Worm (Caenorhabditis elegans) whole organism, late embryonic: ENCODE measurements around the gene R05G9.3.

Source experiments
- ama-1 ChIP-seq: fragments of 150-350 bp; optimal IDR thresholded peaks from 2 replicates; lab custom pipeline; 2014
- ceh-14 ChIP-seq: sonication (generic microtip); optimal IDR thresholded peaks from 2 replicates; lab custom pipeline; 2016; ENCODE audit warnings: missing genotype, missing genetic modification characterization, missing compliant biosample characterization
- ceh-34 ChIP-seq: sonication (generic microtip); optimal IDR thresholded peaks from 2 replicates; lab custom pipeline; 2016; ENCODE audit warnings: mild to moderate bottlenecking, missing genetic modification characterization, missing compliant biosample characterization
- sox-4 ChIP-seq: sonication (generic microtip); optimal IDR thresholded peaks from 2 replicates; lab custom pipeline; 2017; ENCODE audit warnings: mild to moderate bottlenecking, missing genetic modification characterization, inconsistent platforms, missing compliant biosample characterization

DNA sequence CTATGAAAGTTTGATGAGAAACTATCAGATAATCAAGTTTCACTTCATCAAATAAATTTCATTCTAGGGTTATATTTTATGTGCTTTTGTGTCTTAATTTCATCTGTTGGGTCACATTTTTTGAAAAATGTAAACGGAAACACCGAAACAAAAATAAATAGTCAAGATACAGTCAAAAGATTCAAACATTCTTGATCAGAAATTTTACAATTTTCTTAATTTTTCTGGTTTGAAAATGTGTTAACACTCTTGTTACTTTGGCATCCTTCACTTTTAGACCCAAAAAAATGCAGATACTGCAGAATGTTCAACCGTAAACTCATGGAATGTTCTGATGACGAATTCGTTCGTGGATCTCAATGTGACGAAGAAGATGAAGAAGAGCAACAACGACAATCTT lies 46.6 kb downstream of the R05G9.3 start, which contains the start of gene aptf-1:
- TF ChIP-seq ama-1 (lab: Kevin White, UChicago) (no peak), sox-4 (tag; lab: Kevin White, UChicago) (no peak), ceh-14 (tag; lab: Kevin White, UChicago) (no peak), ceh-34 (tag; lab: Kevin White, UChicago) (no peak)
